Fruit fly (Drosophila melanogaster): ENCODE results near the gene CG11977.

The CG11977 gene

DNA sequence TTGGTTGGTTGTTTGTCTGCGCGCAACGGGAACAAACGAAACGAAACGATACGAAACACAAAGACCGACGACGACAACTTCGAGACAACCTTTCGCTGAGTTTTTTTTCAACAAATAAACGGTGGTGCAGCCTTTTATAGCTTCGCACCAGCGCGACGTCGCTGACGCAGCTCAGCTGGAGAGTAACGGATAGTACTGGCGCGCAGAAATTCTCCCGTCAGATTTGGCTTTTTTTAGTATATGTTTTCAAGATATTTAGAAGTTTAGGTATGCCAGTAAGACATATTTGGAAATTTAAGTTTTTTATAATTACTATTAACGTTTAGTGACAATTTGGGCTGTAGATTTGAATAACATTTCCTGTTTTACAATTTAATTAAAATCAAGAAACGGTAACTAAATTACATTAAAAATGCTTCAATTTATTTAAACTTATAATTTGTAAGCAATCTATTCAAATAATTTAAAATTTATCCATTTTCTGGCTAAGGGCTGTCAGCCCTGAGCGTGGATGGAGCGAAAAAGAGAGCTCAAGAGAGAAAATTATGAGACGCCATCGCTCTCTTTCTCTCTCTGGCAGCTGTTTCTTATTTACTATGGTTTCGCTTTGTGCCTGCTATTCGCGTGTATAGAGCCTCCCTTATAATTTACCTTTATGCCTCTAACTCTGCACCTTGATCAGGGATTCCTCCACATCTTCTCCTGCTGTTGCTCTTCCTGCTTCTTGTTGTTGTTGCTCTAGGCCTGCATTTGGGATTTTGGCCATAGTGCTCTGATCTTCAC lies 36.3 kb downstream of the CG11977 start (continued):
- TF ChIP-seq CG12071 (GFP tag; optimal IDR thresholded peaks at IDR 0.05): no peak
- no peak for TF ChIP-seq bab2 (GFP tag; optimal IDR thresholded peaks at IDR 0.05)
- no peak for TF ChIP-seq crol (GFP tag; IDR thresholded peaks at IDR 0.05)
- peak; percentile 74 for TF ChIP-seq Fer2 (tag; optimal IDR thresholded peaks at IDR 0.05)
- TF ChIP-seq CG18764 (GFP tag; optimal IDR thresholded peaks at IDR 0.05): peak; percentile 26
- TF ChIP-seq Dll (GFP tag; IDR thresholded peaks at IDR 0.05; ENCODE audit: partially characterized antibody): no peak
- TF ChIP-seq croc (GFP tag; conservative IDR thresholded peaks at IDR 0.05): peak; percentile 48; the same call in 2 of the 3 replicates
- TF ChIP-seq CG12744 (GFP tag; optimal IDR thresholded peaks at IDR 0.05): peak; percentile 7
- no peak for TF ChIP-seq sima (GFP tag; optimal IDR thresholded peaks at IDR 0.05)
- peak; percentile 63 for TF ChIP-seq CG1602 (GFP tag; optimal IDR thresholded peaks at IDR 0.05)
- TF ChIP-seq CG10147 (GFP tag; optimal IDR thresholded peaks at IDR 0.05): peak; percentile 92
- TF ChIP-seq vnd (GFP tag; IDR thresholded peaks at IDR 0.05; ENCODE audit: partially characterized antibody): no peak
- peak; percentile 80 for TF ChIP-seq CG13775 (GFP tag; optimal IDR thresholded peaks at IDR 0.05)
- no peak for TF ChIP-seq ssp (GFP tag; IDR thresholded peaks at IDR 0.05)
- TF ChIP-seq gem (tag; optimal IDR thresholded peaks at IDR 0.05): peak; percentile 92
- peak; percentile 46; the same call in 2 of the 3 replicates for TF ChIP-seq Aef1 (GFP tag; IDR thresholded peaks at IDR 0.05)
- no peak for TF ChIP-seq CG8478 (optimal IDR thresholded peaks at IDR 0.05)
- peak; percentile 70; the same call in 1 of the 2 replicates for TF ChIP-seq CG32767 (GFP tag; IDR thresholded peaks at IDR 0.05)
- TF ChIP-seq CG10543 (GFP tag; optimal IDR thresholded peaks at IDR 0.05): peak; percentile 91
- TF ChIP-seq ase (GFP tag; IDR thresholded peaks at IDR 0.05): 0 out of 3 replicates have a peak, but pooled peaks have one; percentile 9
- TF ChIP-seq grau (tag; optimal IDR thresholded peaks at IDR 0.05): peak; percentile 90
- TF ChIP-seq CG4854 (GFP tag; optimal IDR thresholded peaks at IDR 0.05): peak; percentile 30
- TF ChIP-seq Blimp-1 (GFP tag; optimal IDR thresholded peaks at IDR 0.05): peak; percentile 73
- TF ChIP-seq CG4424 (GFP tag; optimal IDR thresholded peaks at IDR 0.05): peak; percentile 77
- peak; percentile 80 for TF ChIP-seq CG15696 (tag; optimal IDR thresholded peaks at IDR 0.05)
- peak; percentile 81; the same call in 2 of the 3 replicates for TF ChIP-seq so (GFP tag; IDR thresholded peaks at IDR 0.05)
- TF ChIP-seq CG10209 (GFP tag; optimal IDR thresholded peaks at IDR 0.05): peak; percentile 82
- TF ChIP-seq zfh1 (GFP tag; IDR thresholded peaks at IDR 0.05): peak; percentile 57
- TF ChIP-seq Six4 (GFP tag; optimal IDR thresholded peaks at IDR 0.05): peak; percentile 58
- no peak for TF ChIP-seq trh (GFP tag; optimal IDR thresholded peaks at IDR 0.05)
- peak; percentile 40 for TF ChIP-seq HLHmδ (GFP tag; optimal IDR thresholded peaks at IDR 0.05)
- TF ChIP-seq CG7963 (GFP tag; IDR thresholded peaks at IDR 0.05; ENCODE audit: partially characterized antibody): no peak
- TF ChIP-seq Asciz (GFP tag; optimal IDR thresholded peaks at IDR 0.05): peak; percentile 77
- TF ChIP-seq bcd (GFP tag; optimal IDR thresholded peaks at IDR 0.05): peak; percentile 82
- peak; percentile 4 for TF ChIP-seq en (GFP tag; optimal IDR thresholded peaks at IDR 0.05)
- peak; percentile 25 for TF ChIP-seq CG16863 (GFP tag; optimal IDR thresholded peaks at IDR 0.05)
- peak; percentile 63; the same call in 1 of the 3 replicates for TF ChIP-seq otp (GFP tag; IDR thresholded peaks at IDR 0.05)
- TF ChIP-seq al (GFP tag; IDR thresholded peaks at IDR 0.05): peak; percentile 19; the same call in 1 of the 2 replicates
- TF ChIP-seq klu (GFP tag; IDR thresholded peaks at IDR 0.05): peak; percentile 48; the same call in 1 of the 2 replicates
- no peak for TF ChIP-seq dm (GFP tag; optimal IDR thresholded peaks at IDR 0.05)
- TF ChIP-seq CG1792 (GFP tag; optimal IDR thresholded peaks at IDR 0.05): no peak
- TF ChIP-seq Meics (GFP tag; optimal IDR thresholded peaks at IDR 0.05): peak; percentile 92
- peak; percentile 77 for TF ChIP-seq CG5180 (GFP tag; optimal IDR thresholded peaks at IDR 0.05)
- peak; percentile 16; the same call in 1 of the 2 replicates for TF ChIP-seq CG10366 (GFP tag; IDR thresholded peaks at IDR 0.05)
- 0 out of 3 replicates have a peak, but pooled peaks have one; percentile 44 for TF ChIP-seq C15 (GFP tag; IDR thresholded peaks at IDR 0.05)
- TF ChIP-seq CG3163 (GFP tag; optimal IDR thresholded peaks at IDR 0.05): peak; percentile 32
- peak; percentile 79 for TF ChIP-seq dysf (GFP tag; IDR thresholded peaks at IDR 0.05)
- peak; percentile 69 for TF ChIP-seq CG12769 (tag; optimal IDR thresholded peaks at IDR 0.05)
- TF ChIP-seq ERR (GFP tag; optimal IDR thresholded peaks at IDR 0.05): no peak
